Worm (Caenorhabditis elegans) whole organism, L3 larva: ENCODE measurements around the gene C14A4.6.

ENCODE experiments used
- ceh-82 ChIP-seq: fragments of 150-350 bp; optimal IDR thresholded peaks from 2 replicates; lab custom pipeline; 2014; ENCODE audit warnings: missing biosample characterization, missing genetic modification characterization
- lin-15B ChIP-seq: fragments of 150-350 bp; optimal IDR thresholded peaks from 2 replicates; lab custom pipeline; 2014; ENCODE audit warnings: missing biosample characterization, missing genetic modification characterization
- nhr-237 ChIP-seq: fragments of 150-350 bp; optimal IDR thresholded peaks from 2 replicates; lab custom pipeline; 2014; ENCODE audit warnings: missing biosample characterization, missing genetic modification characterization
- nhr-43 ChIP-seq: sonication (generic microtip); optimal IDR thresholded peaks from 2 replicates; lab custom pipeline; 2016; ENCODE audit warnings: mild to moderate bottlenecking, missing genetic modification characterization, missing compliant biosample characterization; ENCODE audit not compliant: poor library complexity, severe bottlenecking
- nhr-77 ChIP-seq: fragments of 150-350 bp; optimal IDR thresholded peaks from 2 replicates; lab custom pipeline; 2014; ENCODE audit warnings: missing biosample characterization, missing genetic modification characterization
- snpc-4 ChIP-seq: fragments of 150-350 bp; optimal IDR thresholded peaks from 2 replicates; lab custom pipeline; 2014; ENCODE audit warnings: missing biosample characterization, missing genetic modification characterization

DNA sequence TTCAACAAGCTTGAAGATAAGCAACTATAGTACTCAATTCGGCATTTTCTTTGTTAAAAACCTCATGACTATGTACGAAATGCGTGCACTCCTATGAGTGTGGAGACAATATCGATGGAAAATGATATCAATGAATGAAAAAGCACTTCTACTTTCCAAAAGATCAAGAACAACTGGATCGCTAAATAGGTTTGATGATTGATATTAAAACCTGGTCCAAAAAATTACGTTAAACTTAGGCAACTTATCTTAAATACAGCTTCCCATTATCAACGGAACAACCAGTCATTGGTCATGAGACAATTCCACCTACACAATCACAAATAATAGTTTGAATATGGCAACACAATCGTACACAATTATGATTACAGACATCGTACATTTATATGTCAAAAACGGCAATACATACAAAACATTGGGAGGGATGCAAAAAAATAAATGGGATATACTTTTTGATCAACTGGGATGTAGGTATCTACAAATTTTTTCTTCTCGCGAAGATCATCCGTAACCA, 34.8 kb downstream of the C14A4.6 start:
- TF ChIP-seq nhr-43 (tag; lab: Kevin White, UChicago) (peak; percentile 40), lin-15B (tag; lab: Kevin White, UChicago) (no peak), snpc-4 (no peak), nhr-77 (tag; lab: Kevin White, UChicago) (no peak), nhr-237 (tag; lab: Kevin White, UChicago) (no peak), ceh-82 (tag; lab: Kevin White, UChicago) (no peak)
